Fruit fly (Drosophila melanogaster): Measurements from ENCODE around the gene Strump.

Gene Strump

dm6 chr3L:16164150-16165039 lies 42.6 kb downstream of the Strump start, which contains the start of gene CG5151 (continued):
- TF ChIP-seq CG13775 (GFP tag; optimal IDR thresholded peaks at IDR 0.05) (no peak), Bgb (GFP tag; IDR thresholded peaks at IDR 0.05; ENCODE audit: partially characterized antibody) (peak; percentile 81), Dip2 (GFP tag; IDR thresholded peaks at IDR 0.05) (no peak), rib (GFP tag; IDR thresholded peaks at IDR 0.05) (peak; percentile 61), CG14441 (GFP tag; IDR thresholded peaks at IDR 0.05) (0 out of 2 replicates have a peak, but pooled peaks have one; percentile 10), CG7556 (GFP tag; optimal IDR thresholded peaks at IDR 0.05) (peak; percentile 6), D19B (GFP tag; optimal IDR thresholded peaks at IDR 0.05) (peak; percentile 63), CG31441 (GFP tag; IDR thresholded peaks at IDR 0.05) (no peak), ase (GFP tag; IDR thresholded peaks at IDR 0.05) (no peak), CG13894 (tag; optimal IDR thresholded peaks at IDR 0.05) (no peak), wdn (GFP tag; IDR thresholded peaks at IDR 0.05) (peak; percentile 33; the same call in 1 of the 2 replicates), crol (GFP tag; IDR thresholded peaks at IDR 0.05) (no peak), lbe (GFP tag; optimal IDR thresholded peaks at IDR 0.05) (peak; percentile 28), bcd (GFP tag; optimal IDR thresholded peaks at IDR 0.05) (no peak), bigmax (GFP tag; optimal IDR thresholded peaks at IDR 0.05) (no peak), CG6765 (GFP tag; optimal IDR thresholded peaks at IDR 0.05) (peak; percentile 62), CG5953 (GFP tag; IDR thresholded peaks at IDR 0.05) (no peak), amos (GFP tag; IDR thresholded peaks at IDR 0.05; ENCODE audit: partially characterized antibody) (peak; percentile 45; the same call in 1 of the 2 replicates), ato (GFP tag; IDR thresholded peaks at IDR 0.05; ENCODE audit: partially characterized antibody) (peak; percentile 88), gro (GFP tag; optimal IDR thresholded peaks at IDR 0.05) (peak; percentile 10), Doc2 (GFP tag; IDR thresholded peaks at IDR 0.05) (no peak), CG16813 (GFP tag; IDR thresholded peaks at IDR 0.05; ENCODE audit: partially characterized antibody) (peak; percentile 64), ranshi (GFP tag; IDR thresholded peaks at IDR 0.05) (peak; percentile 41; the same call in 1 of the 2 replicates), CG13123 (GFP tag; optimal IDR thresholded peaks at IDR 0.05) (no peak), CG17359 (tag; optimal IDR thresholded peaks at IDR 0.05) (no peak), gt (GFP tag; IDR thresholded peaks at IDR 0.05) (no peak), dan (GFP tag; IDR thresholded peaks at IDR 0.05) (no peak), zen (tag; optimal IDR thresholded peaks at IDR 0.05) (no peak), odd (GFP tag; optimal IDR thresholded peaks at IDR 0.05) (peak; percentile 18), CHES-1-like (GFP tag; optimal IDR thresholded peaks at IDR 0.05) (peak; percentile 13), chm (GFP tag; IDR thresholded peaks at IDR 0.05) (peak; percentile 83; the same call in 1 of the 2 replicates), abd-A (tag; optimal IDR thresholded peaks at IDR 0.05) (peak; percentile 90), pfk (GFP tag; optimal IDR thresholded peaks at IDR 0.05) (peak; percentile 93), Trl (optimal IDR thresholded peaks at IDR 0.05) (peak; percentile 93 to 98), Trl (GFP tag; optimal IDR thresholded peaks at IDR 0.05) (peak; percentile 42), Nf-YC (tag; optimal IDR thresholded peaks at IDR 0.05) (peak; percentile 21), PHDP (tag; optimal IDR thresholded peaks at IDR 0.05) (no peak), ash1 (GFP tag; optimal IDR thresholded peaks at IDR 0.05) (no peak), CG5180 (GFP tag; optimal IDR thresholded peaks at IDR 0.05) (peak; percentile 80), tna (GFP tag; IDR thresholded peaks at IDR 0.05; ENCODE audit: partially characterized antibody) (peak; percentile 96), CG7357 (GFP tag; IDR thresholded peaks at IDR 0.05) (no peak), Dll (GFP tag; IDR thresholded peaks at IDR 0.05; ENCODE audit: partially characterized antibody) (peak; percentile 58; the same call in 2 of the 4 replicates), CG14014 (GFP tag; IDR thresholded peaks at IDR 0.05) (0 out of 2 replicates have a peak, but pooled peaks have one; percentile 3), vvl (GFP tag; IDR thresholded peaks at IDR 0.05) (peak; percentile 41), nerfin-2 (GFP tag; IDR thresholded peaks at IDR 0.05; ENCODE audit: partially characterized antibody) (peak; percentile 85), her (GFP tag; optimal IDR thresholded peaks at IDR 0.05) (no peak), Taf1 (GFP tag; IDR thresholded peaks at IDR 0.05) (no peak), jigr1 (GFP tag; IDR thresholded peaks at IDR 0.05) (no peak), vfl (GFP tag; optimal IDR thresholded peaks at IDR 0.05) (no peak)
